Fruit fly (Drosophila melanogaster): ENCODE data around the gene CG6180.

Gene CG6180

dm6 chr2L:12721794-12722315 lies 14.4 kb downstream of the CG6180 start, which contains the start of gene Pih1D1:
TSS of gene Pih1D1 (minus strand) at chr2L:12721843.
- TF ChIP-seq CG8301 (tag; optimal IDR thresholded peaks at IDR 0.05) (peak; percentile 96), Ets98B (GFP tag; IDR thresholded peaks at IDR 0.05) (peak; percentile 91), CG12605 (GFP tag; IDR thresholded peaks at IDR 0.05) (peak; percentile 87), CG8159 (tag; optimal IDR thresholded peaks at IDR 0.05) (peak; percentile 96), CG4496 (GFP tag; IDR thresholded peaks at IDR 0.05) (peak; percentile 97), CG10348 (GFP tag; IDR thresholded peaks at IDR 0.05) (peak; percentile 88), Snoo (tag; optimal IDR thresholded peaks at IDR 0.05) (peak; percentile 92), Pif1A (GFP tag; optimal IDR thresholded peaks at IDR 0.05) (no peak), CG15710 (tag; optimal IDR thresholded peaks at IDR 0.05) (peak; percentile 95), D1 (tag; optimal IDR thresholded peaks at IDR 0.05) (no peak), Pif1B (GFP tag; optimal IDR thresholded peaks at IDR 0.05) (peak; percentile 83), CG13204 (GFP tag; optimal IDR thresholded peaks at IDR 0.05) (peak; percentile 40), rn (GFP tag; IDR thresholded peaks at IDR 0.05) (peak; percentile 94), EcR (GFP tag; optimal IDR thresholded peaks at IDR 0.05) (no peak), CG14655 (GFP tag; optimal IDR thresholded peaks at IDR 0.05) (peak; percentile 98), CG34367 (tag; optimal IDR thresholded peaks at IDR 0.05) (peak; percentile 89), CG32121 (GFP tag; IDR thresholded peaks at IDR 0.05) (peak; percentile 96), CG9948 (tag; optimal IDR thresholded peaks at IDR 0.05) (peak; percentile 96), CG17806 (tag; optimal IDR thresholded peaks at IDR 0.05) (peak; percentile 95), fd96Ca (GFP tag; IDR thresholded peaks at IDR 0.05) (peak; percentile 89), gl (tag; optimal IDR thresholded peaks at IDR 0.05) (peak; percentile 67)

dm6 chr2L:12750060-12750459 lies 42.6 kb downstream of the CG6180 start:
- TF ChIP-seq rn (GFP tag; IDR thresholded peaks at IDR 0.05) (no peak), Pif1A (GFP tag; optimal IDR thresholded peaks at IDR 0.05) (no peak), CG14655 (GFP tag; optimal IDR thresholded peaks at IDR 0.05) (no peak), CG4496 (GFP tag; IDR thresholded peaks at IDR 0.05) (no peak), CG34367 (tag; optimal IDR thresholded peaks at IDR 0.05) (no peak), CG8301 (tag; optimal IDR thresholded peaks at IDR 0.05) (no peak), D1 (tag; optimal IDR thresholded peaks at IDR 0.05) (no peak), fd96Ca (GFP tag; IDR thresholded peaks at IDR 0.05) (no peak)

- no peak for TF ChIP-seq rn (GFP tag; IDR thresholded peaks at IDR 0.05)
- TF ChIP-seq CG10348 (GFP tag; IDR thresholded peaks at IDR 0.05) = no peak
- peak; percentile 19 for TF ChIP-seq CG8159 (tag; optimal IDR thresholded peaks at IDR 0.05)
These were observed 49.0 kb downstream of the CG6180 start for dm6 chr2L:12756417-12756816.

Measured in whole organism, pupa.